Worm (Caenorhabditis elegans) whole organism, L4 larva: ENCODE measurements around the gene T09F5.1.

Source experiments
- D1046.2 ChIP-seq: fragments of 200-800 bp; sonication (Bioruptor generic); IDR thresholded peaks from 2 replicates; pipeline ENCODE4 v1.3.6; 2022; ENCODE audit warnings: missing genetic modification characterization, missing compliant biosample characterization
- F44E2.7 ChIP-seq: fragments of 200-800 bp; sonication (Bioruptor generic); IDR thresholded peaks from 2 replicates; pipeline ENCODE4 v2.1.2; 2022; ENCODE audit warnings: missing genetic modification characterization, missing compliant biosample characterization
- T20F7.1 ChIP-seq: fragments of 200-800 bp; sonication (Bioruptor generic); optimal IDR thresholded peaks from 2 replicates; lab custom pipeline; 2018; ENCODE audit warnings: mild to moderate bottlenecking, missing genetic modification characterization, missing compliant biosample characterization
- T26A8.4 ChIP-seq: fragments of 200-800 bp; sonication (Bioruptor generic); IDR thresholded peaks from 2 replicates; pipeline ENCODE4 v1.3.6; 2022; ENCODE audit warnings: missing genetic modification characterization, missing compliant biosample characterization
- Y105C5A.15 ChIP-seq: fragments of 200-800 bp; sonication (Bioruptor generic); IDR thresholded peaks from 2 replicates; pipeline ENCODE4 v1.3.6; 2022; ENCODE audit warnings: missing genetic modification characterization, missing compliant biosample characterization
- Y48G9A.11 ChIP-seq: fragments of 200-800 bp; sonication (Bioruptor generic); IDR thresholded peaks from 2 replicates; pipeline ENCODE4 v1.3.6; 2022; ENCODE audit warnings: missing genetic modification reagents, missing genetic modification characterization, missing compliant biosample characterization
- ZK337.2 ChIP-seq: fragments of 200-800 bp; sonication (Bioruptor generic); IDR thresholded peaks from 2 replicates; pipeline ENCODE4 v1.3.6; 2022; ENCODE audit warnings: missing genetic modification reagents, missing genetic modification characterization, missing compliant biosample characterization
- ZK546.5 ChIP-seq, 2 experiments: sonication (generic microtip); optimal IDR thresholded peaks; 2 replicates each; lab custom pipeline; 2017; ENCODE audit warnings: missing biosample characterization in 2 of 2, missing genetic modification characterization in 2 of 2
- aha-1 ChIP-seq: fragments of 150-350 bp; peaks from one replicate; lab custom pipeline; 2014; ENCODE audit warnings: missing biosample characterization, missing genetic modification characterization
- ama-1 ChIP-seq: fragments of 150-350 bp; optimal IDR thresholded peaks from 2 replicates; lab custom pipeline; 2014; ENCODE audit warnings: inconsistent platforms, mixed read lengths
- ceh-20 ChIP-seq: fragments of 200-800 bp; sonication (Bioruptor generic); IDR thresholded peaks from 2 replicates; pipeline ENCODE4 v1.3.6; 2022; ENCODE audit warnings: missing genetic modification reagents, missing genetic modification characterization, missing compliant biosample characterization
- ceh-44 ChIP-seq: fragments of 200-800 bp; sonication (Bioruptor generic); IDR thresholded peaks from 2 replicates; pipeline ENCODE4 v1.3.6; 2022; ENCODE audit warnings: missing genetic modification reagents, missing genetic modification characterization, missing compliant biosample characterization
- ceh-82 ChIP-seq: sonication (generic microtip); optimal IDR thresholded peaks from 2 replicates; lab custom pipeline; 2017; ENCODE audit warnings: missing biosample characterization, missing genetic modification characterization
- ces-1 ChIP-seq: fragments of 150-350 bp; sonication (generic microtip); optimal IDR thresholded peaks from 4 replicates; lab custom pipeline; 2014; ENCODE audit warnings: missing biosample characterization, missing genetic modification reagents, missing genetic modification characterization
- daf-12 ChIP-seq: fragments of 150-350 bp; optimal IDR thresholded peaks from 2 replicates; lab custom pipeline; 2014; ENCODE audit warnings: missing biosample characterization, missing genetic modification reagents, missing genetic modification characterization
- daf-8 ChIP-seq: fragments of 200-800 bp; sonication (Bioruptor generic); IDR thresholded peaks from 2 replicates; pipeline ENCODE4 v1.3.6; 2022; ENCODE audit warnings: missing genetic modification characterization, missing compliant biosample characterization
- dmd-9 ChIP-seq: fragments of 200-800 bp; sonication (Bioruptor generic); IDR thresholded peaks from 2 replicates; pipeline ENCODE4 v1.3.6; 2022; ENCODE audit warnings: missing genetic modification reagents, missing genetic modification characterization, missing compliant biosample characterization
- dve-1 ChIP-seq: sonication (generic microtip); optimal IDR thresholded peaks from 2 replicates; lab custom pipeline; 2017; ENCODE audit warnings: antibody characterized with exemption, mild to moderate bottlenecking, missing genetic modification characterization, missing compliant biosample characterization; ENCODE audit not compliant: insufficient read depth
- fkh-10 ChIP-seq: fragments of 150-350 bp; optimal IDR thresholded peaks from 2 replicates; lab custom pipeline; 2014; ENCODE audit warnings: missing biosample characterization, missing genetic modification reagents, missing genetic modification characterization
- fos-1 ChIP-seq: fragments of 150-350 bp; optimal IDR thresholded peaks from 2 replicates; lab custom pipeline; 2014; ENCODE audit warnings: missing biosample characterization, missing genetic modification characterization
- gei-8 ChIP-seq: fragments of 200-800 bp; sonication (Bioruptor generic); optimal IDR thresholded peaks from 2 replicates; lab custom pipeline; 2018; ENCODE audit warnings: mild to moderate bottlenecking, missing genetic modification characterization, missing compliant biosample characterization
- hlh-30 ChIP-seq: sonication (generic microtip); optimal IDR thresholded peaks from 2 replicates; lab custom pipeline; 2017; ENCODE audit warnings: antibody characterized with exemption, mild to moderate bottlenecking, missing genetic modification characterization, missing compliant biosample characterization; ENCODE audit not compliant: insufficient read depth
- lin-1 ChIP-seq: fragments of 200-800 bp; sonication (Bioruptor generic); IDR thresholded peaks from 2 replicates; pipeline ENCODE4 v1.3.6; 2022; ENCODE audit warnings: missing genetic modification reagents, missing genetic modification characterization, missing compliant biosample characterization
- lin-15B ChIP-seq: fragments of 150-350 bp; sonication (generic microtip); optimal IDR thresholded peaks from 3 replicates; lab custom pipeline; 2014; ENCODE audit warnings: missing biosample characterization, missing genetic modification characterization
- lin-29 ChIP-seq: fragments of 200-800 bp; sonication (Bioruptor generic); IDR thresholded peaks from 2 replicates; pipeline ENCODE4 v1.3.6; 2022; ENCODE audit warnings: missing genetic modification reagents, missing genetic modification characterization, missing compliant biosample characterization
- lir-3 ChIP-seq: sonication (generic microtip); optimal IDR thresholded peaks from 2 replicates; lab custom pipeline; 2016; ENCODE audit warnings: mild to moderate bottlenecking, missing genetic modification characterization, missing compliant biosample characterization
- lsy-2 ChIP-seq, 2 experiments: fragments of 150-350 bp in 1 of 2; sonication (generic microtip) in 1 of 2; optimal IDR thresholded peaks; 2 replicates each; lab custom pipeline; 2014 to 2017; ENCODE audit warnings: missing biosample characterization in 2 of 2, missing genetic modification characterization in 2 of 2
- madf-9 ChIP-seq: fragments of 200-800 bp; sonication (Bioruptor generic); conservative IDR thresholded peaks from 2 replicates; pipeline ENCODE4 v1.3.6; 2022; ENCODE audit warnings: missing genetic modification reagents, missing genetic modification characterization, missing compliant biosample characterization
- mxl-2 ChIP-seq: fragments of 200-800 bp; sonication (Bioruptor generic); conservative IDR thresholded peaks from 2 replicates; pipeline ENCODE4 v1.3.6; 2022; ENCODE audit warnings: missing genetic modification reagents, missing genetic modification characterization, missing compliant biosample characterization
- nhr-102 ChIP-seq: sonication (generic microtip); optimal IDR thresholded peaks from 2 replicates; lab custom pipeline; 2016; ENCODE audit warnings: mild to moderate bottlenecking, missing genetic modification characterization, moderate library complexity, missing compliant biosample characterization
- nhr-11 ChIP-seq: fragments of 150-350 bp; optimal IDR thresholded peaks from 2 replicates; lab custom pipeline; 2014; ENCODE audit warnings: missing biosample characterization, missing genetic modification characterization
- nhr-237 ChIP-seq: sonication (generic microtip); optimal IDR thresholded peaks from 2 replicates; lab custom pipeline; 2017; ENCODE audit warnings: missing biosample characterization, missing genetic modification characterization
- nhr-25 ChIP-seq: sonication (generic microtip); optimal IDR thresholded peaks from 2 replicates; lab custom pipeline; 2017; ENCODE audit warnings: missing genetic modification characterization, mild to moderate bottlenecking, missing compliant biosample characterization, antibody characterized with exemption, moderate library complexity, borderline replicate concordance; ENCODE audit not compliant: insufficient read depth
- nhr-28 ChIP-seq: fragments of 150-350 bp; optimal IDR thresholded peaks from 2 replicates; lab custom pipeline; 2014; ENCODE audit warnings: missing biosample characterization, missing genetic modification characterization
- nhr-42 ChIP-seq: fragments of 200-800 bp; sonication (Bioruptor generic); IDR thresholded peaks from 2 replicates; pipeline ENCODE4 v1.3.6; 2022; ENCODE audit warnings: missing genetic modification characterization, missing compliant biosample characterization
- nhr-48 ChIP-seq: sonication (generic microtip); optimal IDR thresholded peaks from 2 replicates; lab custom pipeline; 2016; ENCODE audit warnings: mild to moderate bottlenecking, missing genetic modification characterization, missing compliant biosample characterization
- nhr-6 ChIP-seq: fragments of 150-350 bp; optimal IDR thresholded peaks from 2 replicates; lab custom pipeline; 2014; ENCODE audit warnings: missing biosample characterization, missing genetic modification characterization
- nhr-76 ChIP-seq: fragments of 150-350 bp; optimal IDR thresholded peaks from 2 replicates; lab custom pipeline; 2014; ENCODE audit warnings: missing biosample characterization, missing genetic modification characterization
- pha-4 ChIP-seq, 2 experiments: fragments of 150-350 bp in 1 of 2; fragments of 200-800 bp in 1 of 2; sonication (Bioruptor generic) in 1 of 2; IDR thresholded peaks in 1 of 2; optimal IDR thresholded peaks in 1 of 2; 2 replicates each; pipeline versions ENCODE4 v1.3.6 to Lab custom; 2014 to 2022; ENCODE audit warnings: missing genetic modification characterization in 2 of 2, missing genetic modification reagents in 2 of 2, missing biosample characterization in 1 of 2, missing compliant biosample characterization in 1 of 2
- rbr-2 ChIP-seq: sonication (generic microtip); optimal IDR thresholded peaks from 2 replicates; lab custom pipeline; 2016; ENCODE audit warnings: missing genotype, missing genetic modification characterization, missing compliant biosample characterization
- sdz-12 ChIP-seq: fragments of 200-800 bp; sonication (Bioruptor generic); optimal IDR thresholded peaks from 2 replicates; lab custom pipeline; 2018; ENCODE audit warnings: mild to moderate bottlenecking, missing genetic modification characterization, missing compliant biosample characterization
- tra-1 ChIP-seq: fragments of 200-800 bp; sonication (Bioruptor generic); IDR thresholded peaks from 2 replicates; pipeline ENCODE4 v1.3.6; 2022; ENCODE audit warnings: missing genetic modification reagents, missing genetic modification characterization, missing compliant biosample characterization
- unc-130 ChIP-seq: sonication (generic microtip); optimal IDR thresholded peaks from 2 replicates; lab custom pipeline; 2016; ENCODE audit warnings: missing genetic modification reagents, missing genetic modification characterization, missing compliant biosample characterization
- unc-62 ChIP-seq, 3 experiments: fragments of 150-350 bp in 1 of 3; sonication (generic microtip); optimal IDR thresholded peaks in 2 of 3; peaks in 1 of 3; 1 replicate in 1 of 3; 2 replicates in 2 of 3; lab custom pipeline; 2014 to 2017; ENCODE audit warnings: missing biosample characterization in 3 of 3, missing genetic modification characterization in 3 of 3, missing genetic modification reagents in 3 of 3, missing genotype in 1 of 3
- vab-7 ChIP-seq: fragments of 200-800 bp; sonication (Bioruptor generic); IDR thresholded peaks from 2 replicates; pipeline ENCODE4 v1.3.6; 2022; ENCODE audit warnings: missing genetic modification reagents, missing genetic modification characterization, missing compliant biosample characterization
- zfp-3 ChIP-seq: fragments of 200-800 bp; sonication (Bioruptor generic); conservative IDR thresholded peaks from 2 replicates; pipeline ENCODE4 v1.3.6; 2022; ENCODE audit warnings: missing genetic modification reagents, missing genetic modification characterization, missing compliant biosample characterization
- zip-2 ChIP-seq: fragments of 150-350 bp; optimal IDR thresholded peaks from 2 replicates; lab custom pipeline; 2014; ENCODE audit warnings: missing biosample characterization, missing genetic modification characterization
- ztf-7 ChIP-seq: fragments of 150-350 bp; optimal IDR thresholded peaks from 2 replicates; lab custom pipeline; 2014; ENCODE audit warnings: missing biosample characterization, missing genetic modification characterization

The T09F5.1 gene

DNA sequence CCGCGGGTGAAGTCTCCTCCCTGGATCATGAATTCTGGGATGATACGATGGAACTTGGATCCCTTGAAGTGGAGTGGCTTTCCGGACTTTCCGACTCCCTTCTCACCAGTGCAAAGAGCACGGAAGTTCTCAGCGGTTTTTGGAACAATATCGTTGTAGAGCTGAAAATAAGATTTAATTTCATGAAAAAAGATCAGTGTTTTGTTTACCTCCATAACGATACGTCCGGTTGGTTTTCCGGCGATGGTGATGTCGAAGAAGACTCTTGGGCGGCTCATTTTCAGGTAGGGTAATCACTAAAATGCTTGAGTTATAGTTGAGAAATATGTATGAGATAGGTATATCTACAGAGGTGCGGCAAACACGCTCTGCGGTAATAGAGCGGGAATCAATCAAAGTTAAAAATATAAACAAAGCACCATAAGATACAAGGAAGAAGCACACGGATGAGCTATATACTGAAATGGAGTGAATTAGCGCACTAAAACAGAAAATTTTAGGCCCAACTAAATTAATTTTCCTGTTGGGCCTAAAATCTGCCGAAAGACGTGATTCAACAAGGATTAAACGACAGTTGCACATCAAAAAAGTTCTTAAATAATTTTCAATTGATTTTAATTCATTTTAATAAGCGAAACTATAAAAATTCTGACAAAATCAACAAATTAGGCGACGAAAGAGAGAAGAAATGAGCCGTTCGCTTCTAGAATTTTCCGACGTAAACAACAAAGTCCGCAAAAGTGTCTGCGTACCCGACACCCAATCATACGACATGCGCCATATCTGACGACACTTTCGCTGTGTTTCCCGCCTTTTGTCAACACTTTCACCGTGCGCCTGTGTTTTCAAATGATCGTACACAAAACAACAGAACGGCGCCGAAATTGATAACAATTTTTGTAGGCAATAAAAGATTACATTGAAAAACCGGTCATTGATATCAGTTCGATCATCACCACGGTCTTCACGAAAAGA lies 38.5 kb downstream of the T09F5.1 start, which contains the start of the genes cyn-7 and bath-36 (continued):
- no peak for TF ChIP-seq lin-15B
- TF ChIP-seq ces-1 (GFP tag; lab: Kevin White, UChicago) = no peak
- no peak for TF ChIP-seq daf-12
- no peak for TF ChIP-seq daf-8 (GFP tag; lab: Robert Waterston, UW)
- TF ChIP-seq nhr-237 (tag; lab: Kevin White, UChicago) = no peak
- TF ChIP-seq nhr-48 (tag; lab: Kevin White, UChicago) = peak; percentile 75
- no peak for TF ChIP-seq Y105C5A.15 (GFP tag; lab: Robert Waterston, UW)
- TF ChIP-seq aha-1 = peak; percentile 92
- TF ChIP-seq fkh-10 (GFP tag; lab: Kevin White, UChicago) = peak; percentile 37
- no peak for TF ChIP-seq ceh-44 (GFP tag; lab: Robert Waterston, UW)
- TF ChIP-seq ama-1 (lab: Kevin White, UChicago) = no peak
- TF ChIP-seq nhr-76 (tag; lab: Kevin White, UChicago) = no peak
- no peak for TF ChIP-seq ceh-20 (GFP tag; lab: Robert Waterston, UW)
- peak; percentile 20 for TF ChIP-seq hlh-30 (tag; lab: Kevin White, UChicago)
- TF ChIP-seq F44E2.7 (GFP tag; lab: Robert Waterston, UW) = no peak
- peak; percentile 18 for TF ChIP-seq zip-2
- TF ChIP-seq nhr-6 = peak; percentile 74
- TF ChIP-seq mxl-2 (GFP tag; lab: Robert Waterston, UW) = no peak
- TF ChIP-seq madf-9 (GFP tag; lab: Robert Waterston, UW) = no peak
- no peak for TF ChIP-seq lir-3 (tag; lab: Kevin White, UChicago)
- no peak for TF ChIP-seq sdz-12
- no peak for TF ChIP-seq unc-62 (GFP tag; optimal IDR thresholded peaks at IDR 0.05 in 1 of 2; lab: Kevin White, UChicago)
- no peak for TF ChIP-seq unc-62 (tag; optimal IDR thresholded peaks at IDR 0.05; lab: Kevin White, UChicago)
- TF ChIP-seq dve-1 (tag; lab: Kevin White, UChicago) = peak; percentile 93
- peak; percentile 97 for TF ChIP-seq nhr-28
- TF ChIP-seq rbr-2 (tag; lab: Kevin White, UChicago) = peak; percentile 69
- no peak for TF ChIP-seq fos-1 (tag; lab: Kevin White, UChicago)
- TF ChIP-seq D1046.2 (GFP tag; lab: Robert Waterston, UW) = no peak
- no peak for TF ChIP-seq unc-130 (GFP tag; lab: Kevin White, UChicago)
- TF ChIP-seq dmd-9 (GFP tag; lab: Robert Waterston, UW) = no peak
- TF ChIP-seq T26A8.4 (GFP tag; lab: Robert Waterston, UW) = peak; percentile 75
- peak; percentile 62; the same call in 1 of the 2 replicates for TF ChIP-seq zfp-3 (GFP tag; lab: Robert Waterston, UW)
- no peak for TF ChIP-seq lin-29 (GFP tag; lab: Robert Waterston, UW)
- TF ChIP-seq ZK337.2 = no peak
- peak; percentile 77 for TF ChIP-seq nhr-102 (tag; lab: Kevin White, UChicago)
- peak in 1 of 2 experiments; percentile 75 for TF ChIP-seq lsy-2 (tag; optimal IDR thresholded peaks at IDR 0.05; lab: Kevin White, UChicago)
- peak; percentile 33 for TF ChIP-seq nhr-25 (tag; lab: Kevin White, UChicago)
- TF ChIP-seq lin-1 = no peak
- TF ChIP-seq ceh-82 (tag; lab: Kevin White, UChicago) = no peak
- TF ChIP-seq pha-4 (GFP tag; IDR thresholded peaks at IDR 0.05; lab: Robert Waterston, UW) = 0 out of 2 replicates have a peak, but pooled peaks have one; percentile 37
- TF ChIP-seq pha-4 (tag; optimal IDR thresholded peaks at IDR 0.05; lab: Kevin White, UChicago) = peak; percentile 38
- TF ChIP-seq tra-1 = peak; percentile 51; the same call in 1 of the 2 replicates
- TF ChIP-seq ZK546.5 (tag; optimal IDR thresholded peaks at IDR 0.05; lab: Kevin White, UChicago) = no peak
- no peak for TF ChIP-seq gei-8
- TF ChIP-seq T20F7.1 (GFP tag; lab: Kevin White, UChicago) = peak; percentile 68
- TF ChIP-seq vab-7 (GFP tag; lab: Robert Waterston, UW) = no peak
- TF ChIP-seq ztf-7 (tag; lab: Kevin White, UChicago) = peak; percentile 48
- TF ChIP-seq nhr-42 (GFP tag; lab: Robert Waterston, UW) = 0 out of 2 replicates have a peak, but pooled peaks have one; percentile 39
- no peak for TF ChIP-seq Y48G9A.11 (GFP tag; lab: Robert Waterston, UW)
- TF ChIP-seq nhr-11 (tag; lab: Kevin White, UChicago) = peak; percentile 71
